Worm (Caenorhabditis elegans) whole organism, midembryonic: ENCODE data around the gene K09E9.1.

Experiments
- T22C8.4 ChIP-seq: fragments of 200-800 bp; sonication (Bioruptor generic); IDR thresholded peaks from 2 replicates; pipeline ENCODE4 v1.3.6; 2022; ENCODE audit warnings: missing genetic modification characterization, missing compliant biosample characterization
- flt-1 ChIP-seq: fragments of 200-800 bp; sonication (Bioruptor generic); IDR thresholded peaks from 2 replicates; pipeline ENCODE4 v1.3.6; 2022; ENCODE audit warnings: missing genetic modification characterization, missing compliant biosample characterization
- klf-2 ChIP-seq: fragments of 200-800 bp; sonication (Bioruptor generic); conservative IDR thresholded peaks from 2 replicates; pipeline ENCODE4 v1.3.6; 2022; ENCODE audit warnings: missing genetic modification reagents, missing genetic modification characterization, missing compliant biosample characterization
- med-1 ChIP-seq: sonication (generic microtip); optimal IDR thresholded peaks from 2 replicates; lab custom pipeline; 2017; ENCODE audit warnings: missing genetic modification characterization, mild to moderate bottlenecking, missing compliant biosample characterization, antibody characterized with exemption, missing genetic modification reagents; ENCODE audit not compliant: insufficient read depth
- ref-1 ChIP-seq: fragments of 200-800 bp; sonication (Bioruptor generic); conservative IDR thresholded peaks from 2 replicates; pipeline ENCODE4 v1.3.6; 2022; ENCODE audit warnings: missing genetic modification reagents, missing genetic modification characterization, missing compliant biosample characterization
- tab-1 ChIP-seq: fragments of 200-800 bp; sonication (Bioruptor generic); IDR thresholded peaks from 2 replicates; pipeline ENCODE4 v1.3.6; 2022; ENCODE audit warnings: missing genetic modification characterization, missing compliant biosample characterization
- ztf-29 ChIP-seq: fragments of 200-800 bp; sonication (Bioruptor generic); IDR thresholded peaks from 2 replicates; pipeline ENCODE4 v1.3.6; 2022; ENCODE audit warnings: missing genetic modification reagents, missing genetic modification characterization, missing compliant biosample characterization

- TF ChIP-seq flt-1 (GFP tag; lab: Robert Waterston, UW) (no peak), ztf-29 (GFP tag; lab: Robert Waterston, UW) (no peak), T22C8.4 (GFP tag; lab: Robert Waterston, UW) (no peak), med-1 (GFP tag; lab: Kevin White, UChicago) (no peak), ref-1 (no peak), klf-2 (no peak), tab-1 (GFP tag; lab: Robert Waterston, UW) (no peak)
These were observed 23.2 kb upstream of the K09E9.1 start, which contains the start of gene K09A9.8 for ce11 chrX:15597077-15597476.
